Worm (Caenorhabditis elegans): ENCODE results near the gene F52C6.2.

The F52C6.2 gene

ce11 chrII:1889071-1889470, 37.2 kb upstream of the F52C6.2 start, which contains the start of gene math-8:
TSS of gene math-8 (minus strand) at chrII:1889171.
- TF ChIP-seq aly-2 (tag; optimal IDR thresholded peaks at IDR 0.05) (no peak), ceh-82 (tag; optimal IDR thresholded peaks at IDR 0.05) (no peak), unc-30 (tag; optimal IDR thresholded peaks at IDR 0.05) (no peak)

- TF ChIP-seq efl-1 (optimal IDR thresholded peaks at IDR 0.05) (no peak), efl-1 (GFP tag; optimal IDR thresholded peaks at IDR 0.05 in 1 of 2) (peak in 1 of 2 experiments; percentile 45), elt-3 (tag; optimal IDR thresholded peaks at IDR 0.05) (no peak), elt-2 (tag; optimal IDR thresholded peaks at IDR 0.05) (no peak)
These were observed 35.6 kb upstream of the F52C6.2 start, which contains the start of gene math-9 for ce11 chrII:1890682-1891081. TSS of gene math-9 (minus strand) at chrII:1890782.

ce11 chrII:1893912-1894311, 32.4 kb upstream of the F52C6.2 start, which contains the start of gene C16C4.1:
TSS of gene C16C4.1 (plus strand) at chrII:1894212.
- TF ChIP-seq nhr-19 (GFP tag; conservative IDR thresholded peaks at IDR 0.05) (no peak), lsy-2 (tag; optimal IDR thresholded peaks at IDR 0.05) (no peak), dpl-1 (GFP tag; optimal IDR thresholded peaks at IDR 0.05) (no peak), aly-2 (tag; optimal IDR thresholded peaks at IDR 0.05) (no peak)

ce11 chrII:1895278-1895677, 31.0 kb upstream of the F52C6.2 start, which contains the start of gene C46F9.5:
TSS of gene C46F9.5 (plus strand) at chrII:1895578.
- TF ChIP-seq mef-2 (tag; optimal IDR thresholded peaks at IDR 0.05) (no peak), elt-2 (tag; optimal IDR thresholded peaks at IDR 0.05) (no peak), lin-14 (GFP tag; optimal IDR thresholded peaks at IDR 0.05) (no peak), ets-5 (GFP tag; IDR thresholded peaks at IDR 0.05) (no peak), unc-86 (tag; optimal IDR thresholded peaks at IDR 0.05) (no peak), irx-1 (tag; optimal IDR thresholded peaks at IDR 0.05) (no peak), C34B4.2 (tag; optimal IDR thresholded peaks at IDR 0.05) (no peak), grh-1 (GFP tag; IDR thresholded peaks at IDR 0.05) (no peak), egl-27 (tag; optimal IDR thresholded peaks at IDR 0.05) (no peak), fkh-4 (tag; optimal IDR thresholded peaks at IDR 0.05; ENCODE audit: borderline replicate concordance) (no peak), fkh-10 (GFP tag; optimal IDR thresholded peaks at IDR 0.05) (no peak)

ce11 chrII:1895762-1896161, 30.5 kb upstream of the F52C6.2 start, which contains the start of gene math-25:
TSS of gene math-25 (plus strand) at chrII:1896062.
- TF ChIP-seq lin-35 (GFP tag; optimal IDR thresholded peaks at IDR 0.05) (no peak), fkh-4 (tag; optimal IDR thresholded peaks at IDR 0.05; ENCODE audit: borderline replicate concordance) (no peak), alr-1 (tag; optimal IDR thresholded peaks at IDR 0.05; ENCODE audit: borderline replicate concordance) (no peak), ceh-82 (tag; optimal IDR thresholded peaks at IDR 0.05) (no peak), unc-130 (tag; optimal IDR thresholded peaks at IDR 0.05) (no peak), dpl-1 (GFP tag; optimal IDR thresholded peaks at IDR 0.05) (no peak), egl-13 (tag; optimal IDR thresholded peaks at IDR 0.05) (no peak)

ce11 chrII:1897936-1898335, 28.3 kb upstream of the F52C6.2 start, which contains the start of gene C46F9.6:
TSS of gene C46F9.6 (plus strand) at chrII:1898236.
- TF ChIP-seq elt-2 (tag; optimal IDR thresholded peaks at IDR 0.05) (peak; percentile 6), pax-3 (tag; optimal IDR thresholded peaks at IDR 0.05) (no peak)

- no peak for TF ChIP-seq snpc-4 (tag; optimal IDR thresholded peaks at IDR 0.05)
- no peak for TF ChIP-seq nhr-71 (tag; optimal IDR thresholded peaks at IDR 0.05)
- no peak for TF ChIP-seq mef-2 (tag; optimal IDR thresholded peaks at IDR 0.05)
- no peak for TF ChIP-seq nhr-19 (GFP tag; conservative IDR thresholded peaks at IDR 0.05)
- no peak for TF ChIP-seq blmp-1 (tag; optimal IDR thresholded peaks at IDR 0.05)
- TF ChIP-seq C34B4.2 (tag; optimal IDR thresholded peaks at IDR 0.05), result no peak
These were observed 26.3 kb upstream of the F52C6.2 start, which contains the start of gene math-24 for ce11 chrII:1899934-1900333. TSS of gene math-24 (plus strand) at chrII:1900234.
